Worm (Caenorhabditis elegans) whole organism, L1 larva: ENCODE results near the gene nsph-4.2.

ENCODE experiments used
- F16B12.6 ChIP-seq: fragments of 150-350 bp; optimal IDR thresholded peaks from 2 replicates; lab custom pipeline; 2014; ENCODE audit warnings: missing biosample characterization, missing genetic modification characterization
- ceh-82 ChIP-seq, 3 experiments: fragments of 150-350 bp in 1 of 3; sonication (generic microtip) in 2 of 3; optimal IDR thresholded peaks; 2 replicates each; lab custom pipeline; 2014 to 2017; ENCODE audit warnings: missing biosample characterization in 3 of 3, missing genetic modification characterization in 3 of 3
- ets-5 ChIP-seq: fragments of 200-800 bp; sonication (Bioruptor generic); IDR thresholded peaks from 2 replicates; pipeline ENCODE4 v1.3.6; 2022; ENCODE audit warnings: missing genetic modification characterization, missing compliant biosample characterization
- fos-1 ChIP-seq: fragments of 150-350 bp; optimal IDR thresholded peaks from 2 replicates; lab custom pipeline; 2014; ENCODE audit warnings: missing biosample characterization, missing genetic modification characterization
- jun-1 ChIP-seq: fragments of 150-350 bp; optimal IDR thresholded peaks from 2 replicates; lab custom pipeline; 2014; ENCODE audit warnings: missing biosample characterization, missing genetic modification reagents, missing genetic modification characterization
- lin-13 ChIP-seq: fragments of 150-350 bp; optimal IDR thresholded peaks from 2 replicates; lab custom pipeline; 2014; ENCODE audit warnings: missing biosample characterization, missing genetic modification reagents, missing genetic modification characterization
- lin-39 ChIP-seq: fragments of 150-350 bp; optimal IDR thresholded peaks from 2 replicates; lab custom pipeline; 2014; ENCODE audit warnings: missing biosample characterization, missing genetic modification reagents, missing genetic modification characterization
- lir-3 ChIP-seq: sonication (generic microtip); optimal IDR thresholded peaks from 2 replicates; lab custom pipeline; 2016; ENCODE audit warnings: mild to moderate bottlenecking, missing genetic modification characterization, moderate library complexity, missing compliant biosample characterization; ENCODE audit not compliant: poor library complexity
- nhr-11 ChIP-seq: fragments of 150-350 bp; optimal IDR thresholded peaks from 2 replicates; lab custom pipeline; 2014; ENCODE audit warnings: missing biosample characterization, missing genetic modification characterization
- nhr-77 ChIP-seq: fragments of 150-350 bp; optimal IDR thresholded peaks from 2 replicates; lab custom pipeline; 2014; ENCODE audit warnings: missing biosample characterization, missing genetic modification characterization
- skn-1 ChIP-seq: fragments of 150-350 bp; optimal IDR thresholded peaks from 2 replicates; lab custom pipeline; 2014; ENCODE audit warnings: missing biosample characterization, missing genetic modification characterization
- unc-30 ChIP-seq: sonication (generic microtip); optimal IDR thresholded peaks from 2 replicates; lab custom pipeline; 2017; ENCODE audit warnings: missing biosample characterization, missing genetic modification characterization
- zag-1 ChIP-seq: fragments of 150-350 bp; optimal IDR thresholded peaks from 2 replicates; lab custom pipeline; 2014; ENCODE audit warnings: missing biosample characterization, missing genetic modification characterization

DNA sequence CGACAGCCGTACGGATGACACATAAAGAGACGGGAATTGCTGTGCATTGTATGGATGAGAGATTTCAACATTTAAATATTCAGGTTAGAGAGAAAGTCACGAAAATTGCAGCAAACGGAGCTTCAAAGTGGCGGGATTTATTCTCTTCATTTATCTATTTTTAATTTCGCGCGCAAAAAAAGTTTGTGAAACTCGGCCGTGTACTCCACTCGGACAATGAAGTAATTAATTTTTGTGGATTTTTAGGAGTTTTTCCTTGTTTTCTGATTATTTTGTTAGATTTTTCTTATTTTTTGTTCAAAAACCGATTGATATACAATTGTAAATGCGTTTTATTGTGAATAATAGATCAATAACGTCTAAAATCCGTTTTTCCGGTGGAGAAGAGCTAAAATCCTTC is 30.5 kb upstream of the nsph-4.2 start:
- TF ChIP-seq lin-39 (tag; lab: Kevin White, UChicago) (peak; percentile 23), lir-3 (tag; lab: Kevin White, UChicago) (peak; percentile 73), lin-13 (GFP tag; lab: Kevin White, UChicago) (peak; percentile 24), skn-1 (tag; lab: Kevin White, UChicago) (no peak), zag-1 (tag; lab: Kevin White, UChicago) (no peak), F16B12.6 (tag; lab: Kevin White, UChicago) (no peak), fos-1 (tag; lab: Kevin White, UChicago) (no peak), jun-1 (no peak), ceh-82 (tag; optimal IDR thresholded peaks at IDR 0.05; lab: Kevin White, UChicago) (no peak), nhr-77 (tag; lab: Kevin White, UChicago) (no peak), nhr-11 (tag; lab: Kevin White, UChicago) (no peak), ets-5 (GFP tag; lab: Robert Waterston, UW) (no peak), unc-30 (tag; lab: Kevin White, UChicago) (no peak)
